ENCODE assay signal across 1 fruit fly cellular context in genomic region chr2L:7534917-7535316, dm6.
A peak's percentile ranks its signal among the peaks of the same experiment; 100 is the strongest.
TF ChIP-seq lines count a peak whose summit lies in the region.

No protein-coding gene starts in this region.

TF ChIP-seq in whole organism, embryonic, 481 proteins besides CTCF, POLR2A, EP300 and RAD21 (continued from another document and continues in another):
- peak; percentile 73 for TF ChIP-seq CG3163 (GFP tag; optimal IDR thresholded peaks at IDR 0.05; lab: Kevin White, UChicago)
- TF ChIP-seq CG1647 (GFP tag; optimal IDR thresholded peaks at IDR 0.05; lab: Kevin White, UChicago): peak; percentile 57
- TF ChIP-seq lbe (GFP tag; optimal IDR thresholded peaks at IDR 0.05; lab: Kevin White, UChicago): peak; percentile 62
- peak; percentile 45 for TF ChIP-seq vfl (GFP tag; optimal IDR thresholded peaks at IDR 0.05; lab: Kevin White, UChicago)
- TF ChIP-seq CG10431 (GFP tag; optimal IDR thresholded peaks at IDR 0.05; lab: Kevin White, UChicago): peak; percentile 25
- TF ChIP-seq Mad (GFP tag; optimal IDR thresholded peaks at IDR 0.05; lab: Kevin White, UChicago): peak; percentile 78
- peak; percentile 18 for TF ChIP-seq CG4282 (GFP tag; optimal IDR thresholded peaks at IDR 0.05; lab: Kevin White, UChicago)
- TF ChIP-seq sqz (GFP tag; optimal IDR thresholded peaks at IDR 0.05; lab: Kevin White, UChicago): peak; percentile 70
- TF ChIP-seq sd (tag; optimal IDR thresholded peaks at IDR 0.05; lab: Kevin White, UChicago): no peak
- peak; percentile 34 for TF ChIP-seq CG2116 (GFP tag; optimal IDR thresholded peaks at IDR 0.05; lab: Kevin White, UChicago)
- no peak for TF ChIP-seq ERR (GFP tag; optimal IDR thresholded peaks at IDR 0.05; lab: Kevin White, UChicago)
- peak; percentile 59; the same call in 1 of the 2 replicates for TF ChIP-seq ttk (GFP tag; IDR thresholded peaks at IDR 0.05; lab: Robert Waterston, UW)
- no peak for TF ChIP-seq C15 (GFP tag; IDR thresholded peaks at IDR 0.05; lab: Robert Waterston, UW)
- TF ChIP-seq stc (GFP tag; IDR thresholded peaks at IDR 0.05; lab: Robert Waterston, UW): peak; percentile 64; the same call in 1 of the 2 replicates
- TF ChIP-seq CG12769 (tag; optimal IDR thresholded peaks at IDR 0.05; lab: Kevin White, UChicago): peak; percentile 84
- TF ChIP-seq CG17385 (GFP tag; optimal IDR thresholded peaks at IDR 0.05; lab: Kevin White, UChicago): peak; percentile 59
- peak; percentile 89 for TF ChIP-seq Dbx (GFP tag; IDR thresholded peaks at IDR 0.05; lab: Robert Waterston, UW)
- TF ChIP-seq otp (GFP tag; IDR thresholded peaks at IDR 0.05; lab: Robert Waterston, UW): peak; percentile 86
- TF ChIP-seq CG2678 (tag; optimal IDR thresholded peaks at IDR 0.05; lab: Kevin White, UChicago): peak; percentile 61
- peak; percentile 83 for TF ChIP-seq CG2875 (GFP tag; optimal IDR thresholded peaks at IDR 0.05; lab: Kevin White, UChicago)
- TF ChIP-seq gcm2 (GFP tag; optimal IDR thresholded peaks at IDR 0.05; lab: Kevin White, UChicago): peak; percentile 55
- TF ChIP-seq CG17568 (GFP tag; optimal IDR thresholded peaks at IDR 0.05; lab: Kevin White, UChicago): peak; percentile 60
- no peak for TF ChIP-seq Hey (tag; optimal IDR thresholded peaks at IDR 0.05; lab: Kevin White, UChicago)
- TF ChIP-seq zen2 (GFP tag; IDR thresholded peaks at IDR 0.05; lab: Robert Waterston, UW; ENCODE audit: partially characterized antibody): no peak
- TF ChIP-seq CG4360 (GFP tag; IDR thresholded peaks at IDR 0.05; lab: Robert Waterston, UW): no peak
- TF ChIP-seq kay (GFP tag; optimal IDR thresholded peaks at IDR 0.05; lab: Kevin White, UChicago): peak; percentile 46
- TF ChIP-seq lilli (GFP tag; optimal IDR thresholded peaks at IDR 0.05; lab: Kevin White, UChicago): peak; percentile 84
- peak; percentile 50 for TF ChIP-seq gro (GFP tag; optimal IDR thresholded peaks at IDR 0.05; lab: Kevin White, UChicago)
- peak; percentile 25 for TF ChIP-seq CG10462 (GFP tag; optimal IDR thresholded peaks at IDR 0.05; lab: Kevin White, UChicago)
- TF ChIP-seq CG13296 (GFP tag; optimal IDR thresholded peaks at IDR 0.05; lab: Kevin White, UChicago): peak; percentile 44
- 0 out of 2 replicates have a peak, but pooled peaks have one; percentile 25 for TF ChIP-seq esg (GFP tag; conservative IDR thresholded peaks at IDR 0.05; lab: Robert Waterston, UW)
- peak; percentile 78 for TF ChIP-seq CG31365 (tag; optimal IDR thresholded peaks at IDR 0.05; lab: Kevin White, UChicago)
- TF ChIP-seq Blimp-1 (GFP tag; optimal IDR thresholded peaks at IDR 0.05; lab: Kevin White, UChicago): peak; percentile 78
- peak; percentile 83 for TF ChIP-seq Atf3 (GFP tag; optimal IDR thresholded peaks at IDR 0.05; lab: Kevin White, UChicago)
- TF ChIP-seq CG6791 (GFP tag; IDR thresholded peaks at IDR 0.05; lab: Robert Waterston, UW; ENCODE audit: partially characterized antibody): peak; percentile 59; the same call in 1 of the 3 replicates
- peak; percentile 73 for TF ChIP-seq Fer1 (GFP tag; optimal IDR thresholded peaks at IDR 0.05; lab: Kevin White, UChicago)
- peak; percentile 86 to 90 for TF ChIP-seq dpn (GFP tag; optimal IDR thresholded peaks at IDR 0.05; lab: Kevin White, UChicago)
- peak; percentile 66; the same call in 2 of the 3 replicates for TF ChIP-seq so (GFP tag; IDR thresholded peaks at IDR 0.05; lab: Robert Waterston, UW)
- peak; percentile 60 for TF ChIP-seq btn (GFP tag; optimal IDR thresholded peaks at IDR 0.05; lab: Kevin White, UChicago)
- TF ChIP-seq tup (GFP tag; optimal IDR thresholded peaks at IDR 0.05; lab: Kevin White, UChicago): no peak
- TF ChIP-seq CG17612 (GFP tag; IDR thresholded peaks at IDR 0.05; lab: Robert Waterston, UW): peak; percentile 75
- peak; percentile 88 for TF ChIP-seq CG34422 (GFP tag; IDR thresholded peaks at IDR 0.05; lab: Robert Waterston, UW)
- peak; percentile 68 to 81 for TF ChIP-seq Pdp1 (GFP tag; optimal IDR thresholded peaks at IDR 0.05; lab: Kevin White, UChicago)
- TF ChIP-seq twi (tag; optimal IDR thresholded peaks at IDR 0.05; lab: Kevin White, UChicago): peak; percentile 53
- peak; percentile 36 for TF ChIP-seq zfh2 (GFP tag; optimal IDR thresholded peaks at IDR 0.05; lab: Kevin White, UChicago)
- no peak for TF ChIP-seq Abd-B (GFP tag; optimal IDR thresholded peaks at IDR 0.05; lab: Kevin White, UChicago)
- TF ChIP-seq lola (GFP tag; optimal IDR thresholded peaks at IDR 0.05; lab: Kevin White, UChicago): peak in 1 of 3 experiments; percentile 25
- peak; percentile 86 for TF ChIP-seq lab (GFP tag; optimal IDR thresholded peaks at IDR 0.05; lab: Kevin White, UChicago)
- TF ChIP-seq CG15479 (GFP tag; optimal IDR thresholded peaks at IDR 0.05; lab: Kevin White, UChicago): no peak
- TF ChIP-seq BEAF-32 (GFP tag; optimal IDR thresholded peaks at IDR 0.05; lab: Kevin White, UChicago): peak; percentile 2
- peak; percentile 60 for TF ChIP-seq Atf6 (GFP tag; IDR thresholded peaks at IDR 0.05; lab: Robert Waterston, UW)
- peak; percentile 77 for TF ChIP-seq CG10366 (GFP tag; IDR thresholded peaks at IDR 0.05; lab: Robert Waterston, UW)
- TF ChIP-seq CG13624 (GFP tag; optimal IDR thresholded peaks at IDR 0.05; lab: Kevin White, UChicago): peak; percentile 79
- TF ChIP-seq NC2α (GFP tag; optimal IDR thresholded peaks at IDR 0.05; lab: Kevin White, UChicago): peak; percentile 62
- peak; percentile 46 for TF ChIP-seq CG1529 (GFP tag; optimal IDR thresholded peaks at IDR 0.05; lab: Kevin White, UChicago)
- peak; percentile 13 for TF ChIP-seq kah (GFP tag; optimal IDR thresholded peaks at IDR 0.05; lab: Kevin White, UChicago)
- no peak for TF ChIP-seq Eip74EF (GFP tag; optimal IDR thresholded peaks at IDR 0.05; lab: Kevin White, UChicago)
- TF ChIP-seq tio (GFP tag; optimal IDR thresholded peaks at IDR 0.05; lab: Kevin White, UChicago): peak; percentile 48
- peak; percentile 78 for TF ChIP-seq CG14667 (GFP tag; IDR thresholded peaks at IDR 0.05; lab: Robert Waterston, UW)
- peak; percentile 60 to 64 for TF ChIP-seq Hr51 (GFP tag; optimal IDR thresholded peaks at IDR 0.05; lab: Kevin White, UChicago)
- no peak for TF ChIP-seq CG11696 (GFP tag; IDR thresholded peaks at IDR 0.05; lab: Robert Waterston, UW)
- no peak for TF ChIP-seq unc-4 (GFP tag; IDR thresholded peaks at IDR 0.05; lab: Robert Waterston, UW; ENCODE audit: partially characterized antibody)
- TF ChIP-seq YL-1 (GFP tag; optimal IDR thresholded peaks at IDR 0.05; lab: Kevin White, UChicago): no peak
- TF ChIP-seq lmd (GFP tag; IDR thresholded peaks at IDR 0.05; lab: Robert Waterston, UW): peak; percentile 82
- TF ChIP-seq z (GFP tag; IDR thresholded peaks at IDR 0.05; lab: Robert Waterston, UW): peak; percentile 43; the same call in 1 of the 3 replicates
- TF ChIP-seq TFAM (GFP tag; optimal IDR thresholded peaks at IDR 0.05; lab: Kevin White, UChicago): no peak
- TF ChIP-seq D (optimal IDR thresholded peaks at IDR 0.05; lab: Kevin White, UChicago): no peak
- peak; percentile 28 for TF ChIP-seq D (GFP tag; optimal IDR thresholded peaks at IDR 0.05; lab: Kevin White, UChicago)
- peak; percentile 81 for TF ChIP-seq CG17328 (GFP tag; IDR thresholded peaks at IDR 0.05; lab: Robert Waterston, UW)
- TF ChIP-seq cato (GFP tag; optimal IDR thresholded peaks at IDR 0.05; lab: Kevin White, UChicago; ENCODE audit: borderline replicate concordance): peak; percentile 57
- TF ChIP-seq ems (GFP tag; optimal IDR thresholded peaks at IDR 0.05; lab: Kevin White, UChicago): peak; percentile 30
- TF ChIP-seq CG12236 (GFP tag; optimal IDR thresholded peaks at IDR 0.05; lab: Kevin White, UChicago): peak; percentile 45
- TF ChIP-seq CG4617 (GFP tag; optimal IDR thresholded peaks at IDR 0.05; lab: Kevin White, UChicago; ENCODE audit: borderline replicate concordance): peak; percentile 70
- TF ChIP-seq Nf-YC (tag; optimal IDR thresholded peaks at IDR 0.05; lab: Kevin White, UChicago): peak; percentile 61
- peak; percentile 60 for TF ChIP-seq CG6765 (GFP tag; optimal IDR thresholded peaks at IDR 0.05; lab: Kevin White, UChicago)
- peak; percentile 43; the same call in 1 of the 2 replicates for TF ChIP-seq CG9215 (GFP tag; IDR thresholded peaks at IDR 0.05; lab: Robert Waterston, UW)
- TF ChIP-seq Ravus (GFP tag; IDR thresholded peaks at IDR 0.05; lab: Robert Waterston, UW): peak; percentile 29; the same call in 1 of the 2 replicates
- TF ChIP-seq CG32772 (GFP tag; IDR thresholded peaks at IDR 0.05; lab: Robert Waterston, UW): peak; percentile 81
- peak; percentile 46 for TF ChIP-seq CG9437 (GFP tag; optimal IDR thresholded peaks at IDR 0.05; lab: Kevin White, UChicago)
- TF ChIP-seq gem (tag; optimal IDR thresholded peaks at IDR 0.05; lab: Kevin White, UChicago): peak; percentile 76
- TF ChIP-seq chif (GFP tag; optimal IDR thresholded peaks at IDR 0.05; lab: Kevin White, UChicago): peak; percentile 42 to 93
- peak; percentile 86 for TF ChIP-seq CG7987 (GFP tag; optimal IDR thresholded peaks at IDR 0.05; lab: Kevin White, UChicago)
- peak; percentile 73 for TF ChIP-seq CG9876 (GFP tag; optimal IDR thresholded peaks at IDR 0.05; lab: Kevin White, UChicago)
- peak; percentile 81 for TF ChIP-seq bcd (GFP tag; optimal IDR thresholded peaks at IDR 0.05; lab: Kevin White, UChicago)
- peak; percentile 68 for TF ChIP-seq CG12391 (tag; optimal IDR thresholded peaks at IDR 0.05; lab: Kevin White, UChicago)
- peak; percentile 81 for TF ChIP-seq HmgZ (tag; optimal IDR thresholded peaks at IDR 0.05; lab: Kevin White, UChicago)
- TF ChIP-seq CG7963 (GFP tag; IDR thresholded peaks at IDR 0.05; lab: Robert Waterston, UW; ENCODE audit: partially characterized antibody): no peak
- TF ChIP-seq lov (optimal IDR thresholded peaks at IDR 0.05; lab: Kevin White, UChicago): no peak
- peak; percentile 86 for TF ChIP-seq lov (GFP tag; IDR thresholded peaks at IDR 0.05; lab: Robert Waterston, UW)
- peak; percentile 69 for TF ChIP-seq CHES-1-like (GFP tag; optimal IDR thresholded peaks at IDR 0.05; lab: Kevin White, UChicago)
- peak; percentile 72 for TF ChIP-seq CG6813 (GFP tag; optimal IDR thresholded peaks at IDR 0.05; lab: Kevin White, UChicago)
- TF ChIP-seq Opbp (GFP tag; IDR thresholded peaks at IDR 0.05; lab: Robert Waterston, UW; ENCODE audit: partially characterized antibody): peak; percentile 62; the same call in 2 of the 3 replicates
- no peak for TF ChIP-seq CG2129 (GFP tag; IDR thresholded peaks at IDR 0.05; lab: Robert Waterston, UW; ENCODE audit: partially characterized antibody)
- TF ChIP-seq CG7745 (tag; optimal IDR thresholded peaks at IDR 0.05; lab: Kevin White, UChicago): no peak
- TF ChIP-seq CG6654 (GFP tag; optimal IDR thresholded peaks at IDR 0.05; lab: Kevin White, UChicago): peak; percentile 80
- TF ChIP-seq CG1024 (GFP tag; IDR thresholded peaks at IDR 0.05; lab: Robert Waterston, UW): peak; percentile 85
- peak; percentile 52 for TF ChIP-seq D19A (tag; optimal IDR thresholded peaks at IDR 0.05; lab: Kevin White, UChicago)
- peak; percentile 89 for TF ChIP-seq CG17359 (tag; optimal IDR thresholded peaks at IDR 0.05; lab: Kevin White, UChicago)
- TF ChIP-seq CG11695 (GFP tag; IDR thresholded peaks at IDR 0.05; lab: Robert Waterston, UW): peak; percentile 36; the same call in 1 of the 3 replicates
- peak; percentile 73 for TF ChIP-seq Camta (GFP tag; optimal IDR thresholded peaks at IDR 0.05; lab: Kevin White, UChicago)
- peak; percentile 62 for TF ChIP-seq ewg (GFP tag; optimal IDR thresholded peaks at IDR 0.05; lab: Kevin White, UChicago)
- TF ChIP-seq CG1792 (GFP tag; optimal IDR thresholded peaks at IDR 0.05; lab: Kevin White, UChicago): peak; percentile 64
- TF ChIP-seq CG1602 (GFP tag; optimal IDR thresholded peaks at IDR 0.05; lab: Kevin White, UChicago): peak; percentile 82
- peak; percentile 63 for TF ChIP-seq CG33557 (GFP tag; optimal IDR thresholded peaks at IDR 0.05; lab: Kevin White, UChicago)
- TF ChIP-seq Scr (GFP tag; IDR thresholded peaks at IDR 0.05; lab: Robert Waterston, UW; ENCODE audit: partially characterized antibody): no peak
- no peak for TF ChIP-seq CG30020 (tag; optimal IDR thresholded peaks at IDR 0.05; lab: Kevin White, UChicago)
- peak; percentile 20; the same call in 1 of the 2 replicates for TF ChIP-seq klu (GFP tag; IDR thresholded peaks at IDR 0.05; lab: Robert Waterston, UW)
- TF ChIP-seq jing (GFP tag; optimal IDR thresholded peaks at IDR 0.05; lab: Kevin White, UChicago): peak; percentile 7
- peak; percentile 88 for TF ChIP-seq NC2β (GFP tag; optimal IDR thresholded peaks at IDR 0.05; lab: Kevin White, UChicago)
- peak; percentile 80 for TF ChIP-seq maf-S (GFP tag; optimal IDR thresholded peaks at IDR 0.05; lab: Kevin White, UChicago)
- peak; percentile 65 for TF ChIP-seq trem (tag; optimal IDR thresholded peaks at IDR 0.05; lab: Kevin White, UChicago)
- no peak for TF ChIP-seq CG16813 (GFP tag; IDR thresholded peaks at IDR 0.05; lab: Robert Waterston, UW; ENCODE audit: partially characterized antibody)
- TF ChIP-seq CG5953 (GFP tag; IDR thresholded peaks at IDR 0.05; lab: Robert Waterston, UW): peak; percentile 59
- TF ChIP-seq ind (GFP tag; optimal IDR thresholded peaks at IDR 0.05; lab: Kevin White, UChicago): peak; percentile 77
- TF ChIP-seq CG32532 (GFP tag; IDR thresholded peaks at IDR 0.05; lab: Robert Waterston, UW): peak; percentile 97
- peak; percentile 61 for TF ChIP-seq Drgx (GFP tag; IDR thresholded peaks at IDR 0.05; lab: Robert Waterston, UW)
- no peak for TF ChIP-seq eve (GFP tag; optimal IDR thresholded peaks at IDR 0.05; lab: Kevin White, UChicago)
- peak; percentile 15 for TF ChIP-seq CG8924 (tag; optimal IDR thresholded peaks at IDR 0.05; lab: Kevin White, UChicago)
- TF ChIP-seq MTF-1 (GFP tag; optimal IDR thresholded peaks at IDR 0.05; lab: Kevin White, UChicago; ENCODE audit: borderline replicate concordance): peak; percentile 93
- peak; percentile 10 for TF ChIP-seq CG11723 (GFP tag; optimal IDR thresholded peaks at IDR 0.05; lab: Kevin White, UChicago)
- TF ChIP-seq CG10147 (GFP tag; optimal IDR thresholded peaks at IDR 0.05; lab: Kevin White, UChicago): peak; percentile 35
- TF ChIP-seq ci (GFP tag; IDR thresholded peaks at IDR 0.05; lab: Robert Waterston, UW): peak; percentile 95
- TF ChIP-seq schlank (tag; optimal IDR thresholded peaks at IDR 0.05; lab: Kevin White, UChicago): peak; percentile 27
- TF ChIP-seq CG11398 (GFP tag; optimal IDR thresholded peaks at IDR 0.05; lab: Kevin White, UChicago): peak; percentile 67
- peak; percentile 41; the same call in 1 of the 2 replicates for TF ChIP-seq CG4404 (GFP tag; IDR thresholded peaks at IDR 0.05; lab: Robert Waterston, UW)
- peak; percentile 49 for TF ChIP-seq row (GFP tag; IDR thresholded peaks at IDR 0.05; lab: Robert Waterston, UW)
- TF ChIP-seq CG30403 (GFP tag; optimal IDR thresholded peaks at IDR 0.05; lab: Kevin White, UChicago): peak; percentile 84
- peak; percentile 80 for TF ChIP-seq sisA (GFP tag; IDR thresholded peaks at IDR 0.05; lab: Robert Waterston, UW)
